Fruit fly (Drosophila melanogaster): ENCODE measurements around the gene Ent2.

Ent2 gene

dm6 chr2L:6610683-6611373, 48.7 kb downstream of the Ent2 start, which contains the start of gene CG11050 (continued):
- peak; percentile 68 for TF ChIP-seq E2f2 (GFP tag; IDR thresholded peaks at IDR 0.05)
- no peak for TF ChIP-seq fd64A (GFP tag; optimal IDR thresholded peaks at IDR 0.05)
- TF ChIP-seq grn (GFP tag; optimal IDR thresholded peaks at IDR 0.05): no peak
- TF ChIP-seq tgo (GFP tag; IDR thresholded peaks at IDR 0.05): peak; percentile 60
- TF ChIP-seq pb (GFP tag; optimal IDR thresholded peaks at IDR 0.05): peak; percentile 59
- TF ChIP-seq exex (tag; optimal IDR thresholded peaks at IDR 0.05): peak; percentile 39
- peak; percentile 55 for TF ChIP-seq CG32767 (GFP tag; IDR thresholded peaks at IDR 0.05)
- peak; percentile 55 for TF ChIP-seq CG13296 (GFP tag; optimal IDR thresholded peaks at IDR 0.05)
- TF ChIP-seq CG8924 (tag; optimal IDR thresholded peaks at IDR 0.05): peak; percentile 59
- TF ChIP-seq ase (GFP tag; IDR thresholded peaks at IDR 0.05): peak; percentile 45; the same call in 1 of the 3 replicates
- peak; percentile 77 for TF ChIP-seq NK7.1 (GFP tag; optimal IDR thresholded peaks at IDR 0.05)
- TF ChIP-seq jumu (GFP tag; optimal IDR thresholded peaks at IDR 0.05): peak; percentile 80
- peak; percentile 64 for TF ChIP-seq CG31224 (GFP tag; IDR thresholded peaks at IDR 0.05)
- peak; percentile 44; the same call in 1 of the 2 replicates for TF ChIP-seq ato (GFP tag; IDR thresholded peaks at IDR 0.05; ENCODE audit: partially characterized antibody)
- TF ChIP-seq schlank (tag; optimal IDR thresholded peaks at IDR 0.05): peak; percentile 34
- peak; percentile 23 for TF ChIP-seq Vsx1 (GFP tag; optimal IDR thresholded peaks at IDR 0.05)
- TF ChIP-seq bbx (GFP tag; IDR thresholded peaks at IDR 0.05; ENCODE audit: partially characterized antibody): peak; percentile 63; the same call in 1 of the 2 replicates
- no peak for TF ChIP-seq CG15011 (GFP tag; optimal IDR thresholded peaks at IDR 0.05)
- TF ChIP-seq CG3995 (GFP tag; optimal IDR thresholded peaks at IDR 0.05): peak; percentile 21
- peak; percentile 91 for TF ChIP-seq CG2120 (GFP tag; optimal IDR thresholded peaks at IDR 0.05)
- peak; percentile 28 for TF ChIP-seq HLHmδ (GFP tag; optimal IDR thresholded peaks at IDR 0.05)
- TF ChIP-seq gcm (GFP tag; optimal IDR thresholded peaks at IDR 0.05): peak; percentile 57
- peak; percentile 78 for TF ChIP-seq dysf (GFP tag; IDR thresholded peaks at IDR 0.05)
- peak; percentile 81 for TF ChIP-seq CG12942 (GFP tag; optimal IDR thresholded peaks at IDR 0.05)
- peak; percentile 28 for TF ChIP-seq Spps (tag; optimal IDR thresholded peaks at IDR 0.05)
- no peak for TF ChIP-seq CG2129 (GFP tag; IDR thresholded peaks at IDR 0.05; ENCODE audit: partially characterized antibody)
- no peak for TF ChIP-seq cad (GFP tag; optimal IDR thresholded peaks at IDR 0.05)
- no peak for TF ChIP-seq Abd-B (GFP tag; optimal IDR thresholded peaks at IDR 0.05)
- peak; percentile 75 for TF ChIP-seq CG2875 (GFP tag; optimal IDR thresholded peaks at IDR 0.05)
- peak; percentile 84 for TF ChIP-seq CG12659 (GFP tag; optimal IDR thresholded peaks at IDR 0.05)

- TF ChIP-seq CG18262 (tag; optimal IDR thresholded peaks at IDR 0.05): peak; percentile 26
- TF ChIP-seq CG7839 (tag; optimal IDR thresholded peaks at IDR 0.05): peak; percentile 24
- no peak for TF ChIP-seq jigr1 (GFP tag; IDR thresholded peaks at IDR 0.05)
- peak; percentile 38 for TF ChIP-seq gem (tag; optimal IDR thresholded peaks at IDR 0.05)
- no peak for TF ChIP-seq ftz-f1 (GFP tag; optimal IDR thresholded peaks at IDR 0.05)
- peak; percentile 19 for TF ChIP-seq dmrt99B (tag; optimal IDR thresholded peaks at IDR 0.05)
- no peak for TF ChIP-seq Dbx (GFP tag; IDR thresholded peaks at IDR 0.05)
- peak; percentile 0 for TF ChIP-seq CG13424 (tag; optimal IDR thresholded peaks at IDR 0.05)
- no peak for TF ChIP-seq CG12391 (tag; optimal IDR thresholded peaks at IDR 0.05)
- TF ChIP-seq Hr51 (GFP tag; optimal IDR thresholded peaks at IDR 0.05): peak in 1 of 2 experiments; percentile 28
- TF ChIP-seq pzg (GFP tag; optimal IDR thresholded peaks at IDR 0.05): no peak
- TF ChIP-seq CG8290 (GFP tag; optimal IDR thresholded peaks at IDR 0.05): peak; percentile 1
- TF ChIP-seq CG8290 (tag; optimal IDR thresholded peaks at IDR 0.05): no peak
- TF ChIP-seq Kr (GFP tag; optimal IDR thresholded peaks at IDR 0.05): no peak
- TF ChIP-seq lmd (GFP tag; IDR thresholded peaks at IDR 0.05): 0 out of 2 replicates have a peak, but pooled peaks have one; percentile 13
- TF ChIP-seq CG11456 (GFP tag; IDR thresholded peaks at IDR 0.05): 0 out of 3 replicates have a peak, but pooled peaks have one; percentile 20
- TF ChIP-seq gsb-n (tag; optimal IDR thresholded peaks at IDR 0.05): peak; percentile 9
- TF ChIP-seq CG2678 (tag; optimal IDR thresholded peaks at IDR 0.05): peak; percentile 15
- TF ChIP-seq Atf6 (GFP tag; IDR thresholded peaks at IDR 0.05): peak; percentile 44; the same call in 1 of the 2 replicates
Observed at dm6 chr2L:6611374-6612005, 49.4 kb downstream of the Ent2 start.

Data from whole organism, embryonic.